Fruit fly (Drosophila melanogaster) whole organism, pupa: Measurements from ENCODE around the gene CatB.

Source experiments
- CG10348 ChIP-seq: fragments of 200-800 bp; sonication (Bioruptor generic); IDR thresholded peaks from 2 replicates; pipeline ENCODE4 v1.3.6; 2022; ENCODE audit warnings: missing biosample characterization, missing genetic modification characterization
- CG12605 ChIP-seq: fragments of 200-800 bp; sonication (Bioruptor generic); IDR thresholded peaks from 2 replicates; pipeline ENCODE4 v1.3.6; 2022; ENCODE audit warnings: missing biosample characterization, missing genetic modification characterization
- CG13204 ChIP-seq: fragments of 200-800 bp; sonication (Bioruptor generic); optimal IDR thresholded peaks from 2 replicates; lab custom pipeline; 2018; ENCODE audit warnings: missing biosample characterization, mild to moderate bottlenecking, missing genetic modification characterization, moderate library complexity
- CG14655 ChIP-seq: fragments of 200-800 bp; sonication (Bioruptor generic); optimal IDR thresholded peaks from 3 replicates; lab custom pipeline; 2017; ENCODE audit warnings: mild to moderate bottlenecking, missing biosample characterization, missing genetic modification reagents, missing genetic modification characterization
- CG15710 ChIP-seq: fragments of 200-800 bp; sonication (Bioruptor generic); optimal IDR thresholded peaks from 2 replicates; lab custom pipeline; 2018; ENCODE audit warnings: missing biosample characterization, mild to moderate bottlenecking, missing genetic modification characterization, moderate library complexity
- CG17806 ChIP-seq: fragments of 200-800 bp; sonication (Bioruptor generic); optimal IDR thresholded peaks from 2 replicates; lab custom pipeline; 2018; ENCODE audit warnings: missing biosample characterization, mild to moderate bottlenecking, missing genetic modification characterization, moderate library complexity
- CG32121 ChIP-seq: fragments of 200-800 bp; sonication (Bioruptor generic); IDR thresholded peaks from 2 replicates; pipeline ENCODE4 v1.3.6; 2022; ENCODE audit warnings: missing biosample characterization, missing genetic modification characterization
- CG34367 ChIP-seq: fragments of 200-800 bp; sonication (Bioruptor generic); optimal IDR thresholded peaks from 2 replicates; lab custom pipeline; 2018; ENCODE audit warnings: missing biosample characterization, mild to moderate bottlenecking, missing genetic modification characterization
- CG4496 ChIP-seq: fragments of 200-800 bp; sonication (Bioruptor generic); IDR thresholded peaks from 3 replicates; pipeline ENCODE4 v1.3.6; 2022; ENCODE audit warnings: missing biosample characterization, missing genetic modification characterization
- CG8159 ChIP-seq: fragments of 200-800 bp; sonication (Bioruptor generic); optimal IDR thresholded peaks from 3 replicates; lab custom pipeline; 2018; ENCODE audit warnings: missing biosample characterization, mild to moderate bottlenecking, missing genetic modification characterization, moderate library complexity
- CG8301 ChIP-seq: fragments of 200-800 bp; sonication (Bioruptor generic); optimal IDR thresholded peaks from 2 replicates; lab custom pipeline; 2018; ENCODE audit warnings: missing biosample characterization, mild to moderate bottlenecking, missing genetic modification characterization
- CG9948 ChIP-seq: fragments of 200-800 bp; sonication (Bioruptor generic); optimal IDR thresholded peaks from 2 replicates; lab custom pipeline; 2018; ENCODE audit warnings: missing biosample characterization, mild to moderate bottlenecking, missing genetic modification characterization, moderate library complexity
- D1 ChIP-seq: fragments of 200-800 bp; sonication (Bioruptor generic); optimal IDR thresholded peaks from 2 replicates; lab custom pipeline; 2018; ENCODE audit warnings: missing biosample characterization, mild to moderate bottlenecking, missing genetic modification characterization, moderate library complexity
- EcR ChIP-seq: fragments of 200-800 bp; sonication (Bioruptor generic); optimal IDR thresholded peaks from 3 replicates; lab custom pipeline; 2019; ENCODE audit warnings: missing biosample characterization, missing genetic modification characterization, mild to moderate bottlenecking, moderate library complexity, missing genetic modification reagents
- Ets98B ChIP-seq: fragments of 200-800 bp; sonication (Bioruptor generic); IDR thresholded peaks from 2 replicates; pipeline ENCODE4 v1.3.6; 2022; ENCODE audit warnings: missing biosample characterization, missing genetic modification characterization
- Pif1A ChIP-seq: fragments of 200-800 bp; sonication (Bioruptor generic); optimal IDR thresholded peaks from 3 replicates; lab custom pipeline; 2016; ENCODE audit warnings: missing biosample characterization, missing genetic modification characterization
- Pif1B ChIP-seq: fragments of 200-800 bp; sonication (Bioruptor generic); optimal IDR thresholded peaks from 3 replicates; lab custom pipeline; 2016; ENCODE audit warnings: missing biosample characterization, missing genetic modification characterization
- Snoo ChIP-seq: fragments of 200-800 bp; sonication (Bioruptor generic); optimal IDR thresholded peaks from 3 replicates; lab custom pipeline; 2017; ENCODE audit warnings: missing biosample characterization, mild to moderate bottlenecking, missing genetic modification characterization, inconsistent platforms
- fd96Ca ChIP-seq: fragments of 200-800 bp; sonication (Bioruptor generic); IDR thresholded peaks from 3 replicates; pipeline ENCODE4 v1.3.6; 2022; ENCODE audit warnings: missing biosample characterization, missing genetic modification characterization
- gl ChIP-seq: fragments of 200-800 bp; sonication (Bioruptor generic); optimal IDR thresholded peaks from 2 replicates; lab custom pipeline; 2018; ENCODE audit warnings: missing biosample characterization, mild to moderate bottlenecking, missing genetic modification characterization
- rn ChIP-seq: fragments of 200-800 bp; sonication (Bioruptor generic); IDR thresholded peaks from 2 replicates; pipeline ENCODE4 v1.3.6; 2022; ENCODE audit warnings: missing biosample characterization, missing genetic modification characterization

The CatB gene

dm6 chr2L:8699895-8700314, 5.5 kb upstream of the CatB start:
- peak; percentile 18 for TF ChIP-seq EcR
- no peak for TF ChIP-seq CG12605 (GFP tag; lab: Robert Waterston, UW)
- TF ChIP-seq CG13204 (GFP tag; lab: Kevin White, UChicago) = peak; percentile 34

dm6 chr2L:8700870-8701616, 4.3 kb upstream of the CatB start:
- TF ChIP-seq CG17806 (tag; lab: Kevin White, UChicago) (no peak), CG12605 (GFP tag; lab: Robert Waterston, UW) (0 out of 2 replicates have a peak, but pooled peaks have one; percentile 19)

- peak; percentile 70 for TF ChIP-seq EcR
- TF ChIP-seq CG12605 (GFP tag; lab: Robert Waterston, UW) = no peak
- TF ChIP-seq, all 21 proteins: peak for 1
Observed at dm6 chr2L:8702907-8703626, 2.3 kb upstream of the CatB start.

- TF ChIP-seq rn (GFP tag; lab: Robert Waterston, UW) = no peak
- no peak for TF ChIP-seq CG8301
- TF ChIP-seq Pif1A (GFP tag; lab: Kevin White, UChicago) = no peak
- TF ChIP-seq gl (tag; lab: Kevin White, UChicago) = no peak
- TF ChIP-seq CG32121 (GFP tag; lab: Robert Waterston, UW) = no peak
- TF ChIP-seq CG15710 (tag; lab: Kevin White, UChicago) = no peak
- TF ChIP-seq CG17806 (tag; lab: Kevin White, UChicago) = no peak
- no peak for TF ChIP-seq CG9948
- no peak for TF ChIP-seq Pif1B (GFP tag; lab: Kevin White, UChicago)
- no peak for TF ChIP-seq CG10348 (GFP tag; lab: Robert Waterston, UW)
- TF ChIP-seq CG14655 (GFP tag; lab: Kevin White, UChicago) = no peak
- no peak for TF ChIP-seq CG4496
- no peak for TF ChIP-seq CG12605 (GFP tag; lab: Robert Waterston, UW)
- no peak for TF ChIP-seq Snoo (tag; lab: Kevin White, UChicago)
- no peak for TF ChIP-seq CG13204 (GFP tag; lab: Kevin White, UChicago)
- TF ChIP-seq CG34367 (tag; lab: Kevin White, UChicago) = no peak
- no peak for TF ChIP-seq EcR
- TF ChIP-seq CG8159 (tag; lab: Kevin White, UChicago) = no peak
- no peak for TF ChIP-seq D1 (tag; lab: Kevin White, UChicago)
- no peak for TF ChIP-seq Ets98B (GFP tag; lab: Robert Waterston, UW)
Observed at dm6 chr2L:8707522-8707921, 2.1 kb downstream of the CatB start.

dm6 chr2L:8708399-8709077, 3.2 kb downstream of the CatB start:
- TF ChIP-seq EcR (no peak), rn (GFP tag; lab: Robert Waterston, UW) (no peak), CG13204 (GFP tag; lab: Kevin White, UChicago) (no peak), CG15710 (tag; lab: Kevin White, UChicago) (no peak), D1 (tag; lab: Kevin White, UChicago) (no peak), Ets98B (GFP tag; lab: Robert Waterston, UW) (no peak), Snoo (tag; lab: Kevin White, UChicago) (no peak)
- TF ChIP-seq, all 21 proteins: peak for 0

- TF ChIP-seq gl (tag; lab: Kevin White, UChicago) = no peak
- TF ChIP-seq Pif1A (GFP tag; lab: Kevin White, UChicago) = no peak
- TF ChIP-seq CG34367 (tag; lab: Kevin White, UChicago) = no peak
- TF ChIP-seq fd96Ca (GFP tag; lab: Robert Waterston, UW) = no peak
- peak; percentile 0 for TF ChIP-seq CG8159 (tag; lab: Kevin White, UChicago)
- no peak for TF ChIP-seq CG13204 (GFP tag; lab: Kevin White, UChicago)
- TF ChIP-seq D1 (tag; lab: Kevin White, UChicago) = no peak
- no peak for TF ChIP-seq Snoo (tag; lab: Kevin White, UChicago)
- TF ChIP-seq CG32121 (GFP tag; lab: Robert Waterston, UW) = no peak; the same call in 1 of the 2 replicates
- TF ChIP-seq EcR = peak; percentile 96
- no peak for TF ChIP-seq CG15710 (tag; lab: Kevin White, UChicago)
- TF ChIP-seq Pif1B (GFP tag; lab: Kevin White, UChicago) = no peak
- TF ChIP-seq Ets98B (GFP tag; lab: Robert Waterston, UW) = peak; percentile 37; the same call in 1 of the 2 replicates
Observed at dm6 chr2L:8709078-8709399, 3.7 kb downstream of the CatB start.
